Fruit fly (Drosophila melanogaster): ENCODE measurements around the gene Adgf-A.

DNA sequence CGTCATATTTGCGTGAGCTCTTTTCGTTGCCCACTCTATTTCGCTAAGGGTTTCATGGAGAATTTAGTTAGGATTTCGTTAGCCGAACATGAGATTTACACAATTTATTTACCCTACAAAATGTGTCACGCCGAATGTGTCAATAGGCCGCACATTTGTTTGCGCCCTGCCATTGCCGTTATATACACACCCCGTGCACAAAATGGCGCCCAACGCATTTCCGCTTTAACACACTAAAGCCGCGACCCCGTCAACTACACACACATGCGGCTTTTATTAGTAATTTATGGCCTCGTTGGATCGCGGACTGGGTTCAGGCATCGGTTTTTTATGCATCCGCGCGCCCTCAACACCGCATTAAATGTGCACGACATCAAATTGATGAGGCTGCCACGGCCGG lies 13.5 kb downstream of the Adgf-A start, which contains the start of gene Adgf-B:
- TF ChIP-seq Sin3A (optimal IDR thresholded peaks at IDR 0.05): no peak
- TF ChIP-seq insv (optimal IDR thresholded peaks at IDR 0.05): no peak
- no peak for TF ChIP-seq h (optimal IDR thresholded peaks at IDR 0.05)
- TF ChIP-seq Myc (optimal IDR thresholded peaks at IDR 0.05): no peak
- TF ChIP-seq psq (optimal IDR thresholded peaks at IDR 0.05): no peak

All from Kc167 (cell line).